Fruit fly (Drosophila melanogaster) whole organism, prepupa: ENCODE results near the gene CG3868.

ENCODE experiments used
- CG10631 ChIP-seq: fragments of 200-800 bp; sonication (Bioruptor generic); optimal IDR thresholded peaks from 2 replicates; lab custom pipeline; 2016; ENCODE audit warnings: missing biosample characterization, missing genetic modification characterization
- CG10669 ChIP-seq: fragments of 200-800 bp; sonication (Bioruptor generic); optimal IDR thresholded peaks from 3 replicates; lab custom pipeline; 2018; ENCODE audit warnings: missing biosample characterization, mild to moderate bottlenecking, missing genetic modification characterization, moderate library complexity
- CG11294 ChIP-seq: fragments of 200-800 bp; sonication (Bioruptor generic); IDR thresholded peaks from 2 replicates; pipeline ENCODE4 v1.3.6; 2022; ENCODE audit warnings: missing biosample characterization, missing genetic modification characterization
- CG11762 ChIP-seq: fragments of 200-800 bp; sonication (Bioruptor generic); optimal IDR thresholded peaks from 3 replicates; lab custom pipeline; 2016; ENCODE audit warnings: missing biosample characterization, missing genetic modification characterization; ENCODE audit not compliant: insufficient read depth
- CG11902 ChIP-seq: fragments of 200-800 bp; sonication (Bioruptor generic); optimal IDR thresholded peaks from 3 replicates; lab custom pipeline; 2016; ENCODE audit warnings: missing biosample characterization, missing genetic modification characterization
- CG15336 ChIP-seq: fragments of 200-800 bp; sonication (Bioruptor generic); IDR thresholded peaks from 2 replicates; pipeline ENCODE4 v1.3.6; 2022; ENCODE audit warnings: missing biosample characterization, missing genetic modification characterization
- CG1621 ChIP-seq: fragments of 200-800 bp; sonication (Bioruptor generic); optimal IDR thresholded peaks from 3 replicates; lab custom pipeline; 2018; ENCODE audit warnings: missing biosample characterization, mild to moderate bottlenecking, missing genetic modification characterization
- CG3032 ChIP-seq: fragments of 200-800 bp; optimal IDR thresholded peaks from 2 replicates; lab custom pipeline; 2019; ENCODE audit warnings: missing biosample characterization, mild to moderate bottlenecking, missing genetic modification characterization, moderate library complexity
- CG32006 ChIP-seq: fragments of 200-800 bp; sonication (Bioruptor generic); optimal IDR thresholded peaks from 3 replicates; lab custom pipeline; 2017; ENCODE audit warnings: missing biosample characterization, mild to moderate bottlenecking, missing genetic modification characterization
- CG34406 ChIP-seq: fragments of 200-800 bp; sonication (Bioruptor generic); optimal IDR thresholded peaks from 3 replicates; lab custom pipeline; 2016; ENCODE audit warnings: missing biosample characterization, missing genetic modification characterization
- CG4318 ChIP-seq: fragments of 200-800 bp; sonication (Bioruptor generic); optimal IDR thresholded peaks from 3 replicates; lab custom pipeline; 2017; ENCODE audit warnings: missing biosample characterization, mild to moderate bottlenecking, missing genetic modification characterization
- CG6163 ChIP-seq: fragments of 200-800 bp; sonication (Bioruptor generic); IDR thresholded peaks from 3 replicates; pipeline ENCODE4 v1.3.6; 2022; ENCODE audit warnings: missing biosample characterization, missing genetic modification characterization
- CG6854 ChIP-seq: fragments of 200-800 bp; sonication (Bioruptor generic); optimal IDR thresholded peaks from 2 replicates; lab custom pipeline; 2017; ENCODE audit warnings: missing biosample characterization, mild to moderate bottlenecking, missing genetic modification characterization
- CG7368 ChIP-seq: fragments of 200-800 bp; sonication (Bioruptor generic); optimal IDR thresholded peaks from 3 replicates; lab custom pipeline; 2016; ENCODE audit warnings: missing biosample characterization, missing genetic modification characterization
- CG8119 ChIP-seq: fragments of 200-800 bp; sonication (Bioruptor generic); IDR thresholded peaks from 3 replicates; pipeline ENCODE4 v1.3.6; 2022; ENCODE audit warnings: missing biosample characterization, missing genetic modification characterization
- CG8319 ChIP-seq: fragments of 200-800 bp; sonication (Bioruptor generic); optimal IDR thresholded peaks from 3 replicates; lab custom pipeline; 2016; ENCODE audit warnings: missing biosample characterization, missing genetic modification characterization
- CG8632 ChIP-seq: fragments of 200-800 bp; sonication (Bioruptor generic); optimal IDR thresholded peaks from 3 replicates; lab custom pipeline; 2016; ENCODE audit warnings: missing biosample characterization, missing genetic modification characterization
- Eip78C ChIP-seq: fragments of 200-800 bp; sonication (Bioruptor generic); peaks from one replicate; lab custom pipeline; 2016; ENCODE audit warnings: missing biosample characterization, missing genetic modification characterization
- Ets21C ChIP-seq: fragments of 200-800 bp; sonication (Bioruptor generic); optimal IDR thresholded peaks from 3 replicates; lab custom pipeline; 2016; ENCODE audit warnings: missing biosample characterization, missing genetic modification characterization
- Ets96B ChIP-seq: fragments of 200-800 bp; optimal IDR thresholded peaks from 2 replicates; lab custom pipeline; 2019; ENCODE audit warnings: missing biosample characterization, mild to moderate bottlenecking, missing genetic modification characterization, moderate library complexity
- Gug ChIP-seq: fragments of 200-800 bp; sonication (Bioruptor generic); IDR thresholded peaks from 2 replicates; pipeline ENCODE4 v1.3.6; 2022; ENCODE audit warnings: missing biosample characterization, missing genetic modification characterization
- Hr38 ChIP-seq: sonication (Bioruptor generic); optimal IDR thresholded peaks from 2 replicates; lab custom pipeline; 2016; ENCODE audit warnings: missing biosample characterization, missing genetic modification characterization
- Hr39 ChIP-seq: fragments of 200-800 bp; sonication (Bioruptor generic); optimal IDR thresholded peaks from 2 replicates; lab custom pipeline; 2016; ENCODE audit warnings: missing biosample characterization, missing genetic modification characterization
- Lpt ChIP-seq: fragments of 200-800 bp; sonication (Bioruptor generic); optimal IDR thresholded peaks from 3 replicates; lab custom pipeline; 2016; ENCODE audit warnings: missing biosample characterization, missing genetic modification characterization
- Met ChIP-seq: fragments of 200-800 bp; sonication (Bioruptor generic); optimal IDR thresholded peaks from 3 replicates; lab custom pipeline; 2016; ENCODE audit warnings: missing biosample characterization, missing genetic modification characterization
- OdsH ChIP-seq: fragments of 200-800 bp; sonication (Bioruptor generic); optimal IDR thresholded peaks from 3 replicates; lab custom pipeline; 2016; ENCODE audit warnings: missing biosample characterization, missing genetic modification characterization
- Sox15 ChIP-seq: fragments of 200-800 bp; sonication (Bioruptor generic); optimal IDR thresholded peaks from 3 replicates; lab custom pipeline; 2016; ENCODE audit warnings: missing biosample characterization, missing genetic modification characterization
- achi ChIP-seq: fragments of 200-800 bp; sonication (Bioruptor generic); optimal IDR thresholded peaks from 3 replicates; lab custom pipeline; 2016; ENCODE audit warnings: missing biosample characterization, missing genetic modification characterization
- acj6 ChIP-seq: fragments of 200-800 bp; sonication (Bioruptor generic); optimal IDR thresholded peaks from 3 replicates; lab custom pipeline; 2016; ENCODE audit warnings: missing biosample characterization, missing genetic modification characterization
- dsx ChIP-seq: fragments of 200-800 bp; optimal IDR thresholded peaks from 3 replicates; lab custom pipeline; 2019; ENCODE audit warnings: missing biosample characterization, mild to moderate bottlenecking, missing genetic modification characterization, moderate library complexity; ENCODE audit not compliant: poor library complexity, severe bottlenecking
- eg ChIP-seq: fragments of 200-800 bp; sonication (Bioruptor generic); IDR thresholded peaks from 3 replicates; pipeline ENCODE4 v1.3.6; 2022; ENCODE audit warnings: missing biosample characterization, missing genetic modification characterization
- esn ChIP-seq: fragments of 200-800 bp; sonication (Bioruptor generic); optimal IDR thresholded peaks from 2 replicates; lab custom pipeline; 2016; ENCODE audit warnings: missing biosample characterization, mild to moderate bottlenecking, missing genetic modification characterization, moderate library complexity
- fd59A ChIP-seq: fragments of 200-800 bp; sonication (Bioruptor generic); optimal IDR thresholded peaks from 2 replicates; lab custom pipeline; 2017; ENCODE audit warnings: missing biosample characterization, mild to moderate bottlenecking, missing genetic modification characterization, missing genetic modification reagents
- fd85E ChIP-seq: fragments of 200-800 bp; sonication (Bioruptor generic); optimal IDR thresholded peaks from 3 replicates; lab custom pipeline; 2016; ENCODE audit warnings: missing biosample characterization, missing genetic modification characterization
- fkh ChIP-seq: fragments of 200-800 bp; sonication (Bioruptor generic); optimal IDR thresholded peaks from 3 replicates; lab custom pipeline; 2017; ENCODE audit warnings: missing biosample characterization, mild to moderate bottlenecking, missing genetic modification characterization, moderate library complexity
- lz ChIP-seq: fragments of 200-800 bp; sonication (Bioruptor generic); optimal IDR thresholded peaks from 3 replicates; lab custom pipeline; 2016; ENCODE audit warnings: missing biosample characterization, missing genetic modification characterization
- pdm3 ChIP-seq: fragments of 200-800 bp; sonication (Bioruptor generic); optimal IDR thresholded peaks from 3 replicates; lab custom pipeline; 2016; ENCODE audit warnings: missing biosample characterization, missing genetic modification characterization
- salr ChIP-seq, 2 experiments: fragments of 200-800 bp; sonication (Bioruptor generic); optimal IDR thresholded peaks; 3 replicates each; lab custom pipeline; 2016 to 2018; ENCODE audit warnings: missing biosample characterization in 2 of 2, missing genetic modification characterization in 2 of 2, mild to moderate bottlenecking in 1 of 2
- spab ChIP-seq: fragments of 200-800 bp; sonication (Bioruptor generic); optimal IDR thresholded peaks from 2 replicates; lab custom pipeline; 2017; ENCODE audit warnings: missing biosample characterization, mild to moderate bottlenecking, missing genetic modification characterization, missing genetic modification reagents
- ss ChIP-seq, 2 experiments: fragments of 200-800 bp; sonication (Bioruptor generic); optimal IDR thresholded peaks; 2 replicates in 1 of 2; 3 replicates in 1 of 2; lab custom pipeline; 2017 to 2018; ENCODE audit warnings: mild to moderate bottlenecking in 2 of 2, missing biosample characterization in 2 of 2, missing genetic modification characterization in 2 of 2, moderate library complexity in 1 of 2
- vri ChIP-seq: fragments of 200-800 bp; sonication (Bioruptor generic); optimal IDR thresholded peaks from 3 replicates; lab custom pipeline; 2016; ENCODE audit warnings: missing biosample characterization, mild to moderate bottlenecking, missing genetic modification characterization

The CG3868 gene

dm6 chr3L:14359815-14360719, 42.5 kb downstream of the CG3868 start (continued):
- TF ChIP-seq CG6163 (GFP tag; lab: Robert Waterston, UW) (peak; percentile 66; the same call in 2 of the 3 replicates), CG8632 (GFP tag; lab: Kevin White, UChicago) (no peak), CG7368 (no peak), Eip78C (peak; percentile 66), vri (GFP tag; lab: Kevin White, UChicago) (no peak), Met (peak; percentile 4), CG6854 (GFP tag; lab: Kevin White, UChicago) (no peak), Hr38 (GFP tag; lab: Kevin White, UChicago) (no peak), CG32006 (GFP tag; lab: Kevin White, UChicago) (peak; percentile 20), acj6 (GFP tag; lab: Kevin White, UChicago) (no peak), CG8319 (peak; percentile 7), pdm3 (GFP tag; lab: Kevin White, UChicago) (no peak), CG10631 (GFP tag; lab: Kevin White, UChicago) (peak; percentile 21), achi (peak; percentile 9), ss (GFP tag; optimal IDR thresholded peaks at IDR 0.05; lab: Kevin White, UChicago) (no peak), CG10669 (GFP tag; lab: Kevin White, UChicago) (peak; percentile 19), CG15336 (GFP tag; lab: Robert Waterston, UW) (peak; percentile 47; the same call in 1 of the 2 replicates), CG11294 (no peak), Hr39 (GFP tag; lab: Kevin White, UChicago) (no peak), eg (GFP tag; lab: Robert Waterston, UW) (peak; percentile 46; the same call in 2 of the 3 replicates), esn (GFP tag; lab: Kevin White, UChicago) (no peak), CG34406 (GFP tag; lab: Kevin White, UChicago) (no peak), CG3032 (tag; lab: Kevin White, UChicago) (peak; percentile 40), CG11902 (GFP tag; lab: Kevin White, UChicago) (no peak), fkh (no peak), CG4318 (peak; percentile 3), Lpt (no peak), CG8119 (0 out of 3 replicates have a peak, but pooled peaks have one; percentile 12), fd85E (GFP tag; lab: Kevin White, UChicago) (no peak), Gug (GFP tag; lab: Robert Waterston, UW) (no peak), fd59A (GFP tag; lab: Kevin White, UChicago) (no peak), salr (GFP tag; optimal IDR thresholded peaks at IDR 0.05; lab: Kevin White, UChicago) (no peak), dsx (GFP tag; lab: Kevin White, UChicago) (no peak), OdsH (GFP tag; lab: Kevin White, UChicago) (no peak), Ets21C (no peak), CG11762 (GFP tag; lab: Kevin White, UChicago) (no peak), CG1621 (no peak), spab (GFP tag; lab: Kevin White, UChicago) (peak; percentile 17), Sox15 (no peak), lz (GFP tag; lab: Kevin White, UChicago) (no peak)

DNA sequence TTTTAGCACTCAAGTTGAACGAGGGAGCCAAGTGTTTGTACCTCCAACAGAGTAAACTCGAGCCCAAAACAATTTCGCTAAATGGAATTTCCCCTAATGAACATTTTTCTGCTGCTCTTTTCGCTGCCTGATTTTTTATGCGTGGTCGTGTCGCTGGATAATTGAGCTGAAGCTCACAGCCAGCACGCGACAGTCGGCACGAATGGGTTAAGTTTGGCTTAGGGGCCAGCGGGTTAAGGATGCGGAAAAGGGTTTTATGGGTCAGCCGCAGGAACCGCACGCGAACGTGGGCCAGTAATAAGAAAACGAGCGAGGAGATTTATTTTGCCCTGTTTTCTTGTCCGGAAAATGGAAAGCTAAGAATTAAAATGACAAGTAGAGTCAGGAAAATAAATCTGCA, 43.6 kb downstream of the CG3868 start:
- TF ChIP-seq Ets96B (tag; lab: Kevin White, UChicago) (no peak), ss (GFP tag; optimal IDR thresholded peaks at IDR 0.05; lab: Kevin White, UChicago) (peak; percentile 21 to 91)
